Worm (Caenorhabditis elegans): ENCODE data around the gene gcy-25.

DNA sequence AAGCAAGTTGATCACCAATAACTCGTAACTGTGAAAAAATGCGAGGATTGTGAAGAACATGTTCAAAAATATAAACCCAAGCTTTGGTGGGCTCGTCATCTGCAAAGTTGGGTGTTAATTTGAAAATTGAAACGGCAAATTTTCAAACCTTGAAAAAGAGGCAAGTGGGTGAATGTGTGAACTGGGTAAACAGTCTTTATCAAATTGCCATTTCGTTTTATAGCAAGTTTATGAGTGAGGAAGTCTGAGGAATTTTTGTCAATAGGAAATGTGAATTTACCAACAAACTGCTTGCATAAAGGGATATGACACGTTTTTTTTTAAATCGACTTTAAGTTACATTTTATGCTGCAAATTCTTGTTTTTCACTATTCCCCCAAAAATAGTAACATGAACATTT, 26.2 kb upstream of the gcy-25 start, which contains the start of gene Y105C5A.1270:
- TF ChIP-seq mab-5 (tag; optimal IDR thresholded peaks at IDR 0.05), result no peak
- no peak for TF ChIP-seq unc-62 (GFP tag; optimal IDR thresholded peaks at IDR 0.05)
- TF ChIP-seq pha-4 (tag; optimal IDR thresholded peaks at IDR 0.05), result no peak
- TF ChIP-seq lsy-2 (tag; optimal IDR thresholded peaks at IDR 0.05), result no peak

Data from whole organism, mixed stage, embryonic.